Worm (Caenorhabditis elegans): ENCODE data around the gene lys-1.

The lys-1 gene

ce11 chrV:10291848-10292247, 14.1 kb downstream of the lys-1 start:
- TF ChIP-seq mab-5 (tag; optimal IDR thresholded peaks at IDR 0.05) (no peak), ztf-4 (tag; optimal IDR thresholded peaks at IDR 0.05) (no peak), mdl-1 (tag; optimal IDR thresholded peaks at IDR 0.05) (no peak)

ce11 chrV:10292819-10293357, 15.2 kb downstream of the lys-1 start, which contains the start of gene col-149:
Gene col-149 (minus strand): TSS chrV:10292869.
- TF ChIP-seq ceh-82 (tag; optimal IDR thresholded peaks at IDR 0.05) (no peak), mab-5 (tag; optimal IDR thresholded peaks at IDR 0.05) (no peak), blmp-1 (tag; optimal IDR thresholded peaks at IDR 0.05; ENCODE audit: insufficient read depth) (peak; percentile 91), mdl-1 (tag; optimal IDR thresholded peaks at IDR 0.05) (no peak), ZK546.5 (tag; optimal IDR thresholded peaks at IDR 0.05) (no peak), peb-1 (tag; optimal IDR thresholded peaks at IDR 0.05) (no peak), fos-1 (tag; optimal IDR thresholded peaks at IDR 0.05) (peak; percentile 78), ceh-16 (tag; optimal IDR thresholded peaks at IDR 0.05) (no peak), C34F6.9 (tag; optimal IDR thresholded peaks at IDR 0.05) (no peak), mbf-1 (tag; optimal IDR thresholded peaks at IDR 0.05) (no peak), nhr-129 (tag; optimal IDR thresholded peaks at IDR 0.05) (no peak), zag-1 (tag; optimal IDR thresholded peaks at IDR 0.05) (no peak), Y55F3AM.14 (GFP tag; optimal IDR thresholded peaks at IDR 0.05) (no peak), nhr-12 (tag; optimal IDR thresholded peaks at IDR 0.05) (no peak), snpc-4 (tag; optimal IDR thresholded peaks at IDR 0.05) (no peak), dmd-4 (tag; optimal IDR thresholded peaks at IDR 0.05) (no peak), ztf-11 (tag; optimal IDR thresholded peaks at IDR 0.05) (no peak), unc-55 (GFP tag; optimal IDR thresholded peaks at IDR 0.05) (no peak), elt-3 (tag; optimal IDR thresholded peaks at IDR 0.05) (no peak), sma-9 (GFP tag; optimal IDR thresholded peaks at IDR 0.05) (peak; percentile 46), sma-9 (tag; optimal IDR thresholded peaks at IDR 0.05) (no peak), nhr-10 (tag; optimal IDR thresholded peaks at IDR 0.05) (no peak), egl-27 (tag; optimal IDR thresholded peaks at IDR 0.05) (peak; percentile 10), nhr-6 (tag; optimal IDR thresholded peaks at IDR 0.05) (no peak), nhr-21 (tag; optimal IDR thresholded peaks at IDR 0.05) (peak; percentile 35), lin-11 (tag; optimal IDR thresholded peaks at IDR 0.05) (no peak), sma-3 (GFP tag; optimal IDR thresholded peaks at IDR 0.05) (peak; percentile 41), crh-2 (tag; optimal IDR thresholded peaks at IDR 0.05) (no peak), nhr-237 (tag; optimal IDR thresholded peaks at IDR 0.05) (no peak), unc-62 (GFP tag; optimal IDR thresholded peaks at IDR 0.05) (no peak)

ce11 chrV:10294549-10294948, 16.8 kb downstream of the lys-1 start, which contains the start of gene col-150:
Gene col-150 (minus strand): TSS chrV:10294649.
- TF ChIP-seq egl-27 (tag; optimal IDR thresholded peaks at IDR 0.05) (no peak), C34F6.9 (tag; optimal IDR thresholded peaks at IDR 0.05) (no peak), nhr-6 (tag; optimal IDR thresholded peaks at IDR 0.05) (no peak), snpc-4 (tag; optimal IDR thresholded peaks at IDR 0.05) (no peak), zag-1 (tag; optimal IDR thresholded peaks at IDR 0.05) (no peak), F13H6.1 (tag; optimal IDR thresholded peaks at IDR 0.05) (no peak)

- TF ChIP-seq Y55F3AM.14 (GFP tag; optimal IDR thresholded peaks at IDR 0.05) = no peak
- TF ChIP-seq crh-2 (tag; optimal IDR thresholded peaks at IDR 0.05) = no peak
- no peak for TF ChIP-seq ztf-4 (tag; optimal IDR thresholded peaks at IDR 0.05)
- no peak for TF ChIP-seq unc-62 (GFP tag; optimal IDR thresholded peaks at IDR 0.05)
- TF ChIP-seq lin-39 (tag; optimal IDR thresholded peaks at IDR 0.05) = no peak
- no peak for TF ChIP-seq nhr-23 (tag; optimal IDR thresholded peaks at IDR 0.05)
- TF ChIP-seq alr-1 (tag; optimal IDR thresholded peaks at IDR 0.05) = no peak
- TF ChIP-seq ceh-16 (tag; optimal IDR thresholded peaks at IDR 0.05) = no peak
- TF ChIP-seq gmeb-1 (tag; optimal IDR thresholded peaks at IDR 0.05) = no peak
Measured at ce11 chrV:10297099-10297498, 19.4 kb downstream of the lys-1 start, which contains the start of gene B0024.4. Gene B0024.4 (plus strand): TSS chrV:10297399.

- TF ChIP-seq egl-27 (tag; optimal IDR thresholded peaks at IDR 0.05) (no peak), ztf-11 (tag; optimal IDR thresholded peaks at IDR 0.05) (no peak), ceh-82 (tag; optimal IDR thresholded peaks at IDR 0.05) (no peak), lin-11 (tag; optimal IDR thresholded peaks at IDR 0.05) (no peak), unc-62 (GFP tag; optimal IDR thresholded peaks at IDR 0.05) (no peak), fos-1 (tag; optimal IDR thresholded peaks at IDR 0.05) (no peak), aly-2 (tag; optimal IDR thresholded peaks at IDR 0.05) (no peak), nhr-25 (tag; optimal IDR thresholded peaks at IDR 0.05) (no peak), nhr-23 (tag; optimal IDR thresholded peaks at IDR 0.05) (no peak), blmp-1 (tag; optimal IDR thresholded peaks at IDR 0.05; ENCODE audit: insufficient read depth) (no peak), skn-1 (tag; optimal IDR thresholded peaks at IDR 0.05) (no peak)
Measured at ce11 chrV:10307283-10307682, 29.6 kb downstream of the lys-1 start, which contains the start of gene che-12. Gene che-12 (minus strand): TSS chrV:10307383.
